Fruit fly (Drosophila melanogaster): ENCODE measurements around the gene Aef1.

The Aef1 gene

DNA sequence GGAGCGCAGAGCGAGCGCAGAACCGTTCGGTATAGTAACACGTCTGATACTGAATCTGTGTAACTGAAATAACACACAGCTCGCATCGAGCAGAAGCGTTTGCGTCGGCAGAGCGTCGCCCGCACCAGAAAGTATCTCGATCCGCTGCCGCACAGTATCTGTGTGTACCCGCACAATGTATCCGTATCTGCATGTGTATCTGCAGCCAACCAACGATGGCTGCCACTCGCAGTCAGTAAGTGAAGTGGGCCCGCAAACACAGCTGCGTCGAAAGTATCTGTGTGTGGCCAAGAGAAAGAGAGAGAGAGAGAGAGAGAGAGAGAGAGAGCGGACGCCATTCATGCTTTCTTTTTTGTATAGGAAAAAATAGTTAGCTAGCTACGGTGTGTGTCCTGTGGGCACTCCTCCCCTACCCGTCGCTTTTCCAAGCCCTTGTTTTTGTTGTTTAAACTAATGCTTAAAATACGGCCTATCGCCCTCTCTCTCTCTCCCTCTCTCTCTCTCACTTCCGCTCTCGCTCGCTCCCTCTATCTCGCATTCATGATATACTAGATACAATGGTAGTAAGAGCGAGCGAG lies 43.3 kb downstream of the Aef1 start, which contains the start of gene croc:
croc (minus strand) TSS at position 51 of the 578 bp plus-strand sequence.
- TF ChIP-seq CG8159 (tag; optimal IDR thresholded peaks at IDR 0.05) (no peak), rn (GFP tag; IDR thresholded peaks at IDR 0.05) (no peak), gl (tag; optimal IDR thresholded peaks at IDR 0.05) (no peak), EcR (GFP tag; optimal IDR thresholded peaks at IDR 0.05) (no peak), Snoo (tag; optimal IDR thresholded peaks at IDR 0.05) (no peak)

DNA sequence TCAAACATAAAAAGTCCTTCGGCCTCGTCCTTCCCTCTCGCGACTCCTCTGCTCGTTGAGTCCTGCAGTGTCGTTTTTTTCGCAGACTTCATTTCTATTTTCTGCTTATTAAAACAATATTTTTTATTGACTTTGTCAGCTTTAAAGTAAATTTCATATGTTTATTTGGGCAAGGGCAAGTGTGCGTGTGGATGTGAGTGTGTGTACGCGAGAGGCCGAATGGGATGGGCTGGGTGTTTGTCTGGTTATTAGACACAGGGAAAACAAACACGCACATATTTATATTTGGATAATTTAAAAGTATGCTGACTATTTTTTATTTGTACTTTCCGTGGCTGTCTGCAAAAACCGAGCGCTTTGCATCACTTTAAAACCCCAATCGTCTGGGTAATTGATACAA lies 44.6 kb downstream of the Aef1 start:
- no peak for TF ChIP-seq CG13204 (GFP tag; optimal IDR thresholded peaks at IDR 0.05)

DNA sequence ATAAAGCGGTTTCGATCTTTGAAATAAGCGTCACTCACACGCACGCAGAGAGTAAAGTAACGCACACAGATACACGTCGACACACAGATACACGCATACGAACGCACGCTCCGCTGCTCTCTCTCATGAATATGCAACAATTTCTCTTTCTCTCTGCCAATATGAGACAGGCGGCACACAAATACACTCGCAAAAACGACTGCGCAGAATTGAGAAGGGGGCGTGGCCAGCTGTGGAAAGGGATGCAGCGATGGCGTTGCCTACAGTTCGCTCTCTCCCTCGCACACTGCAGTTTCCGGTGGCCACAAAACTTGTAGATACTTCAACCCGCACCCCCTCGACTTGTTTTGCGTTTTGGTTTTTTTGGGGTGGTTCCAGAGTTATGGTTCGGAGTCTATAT lies 46.4 kb downstream of the Aef1 start:
- TF ChIP-seq CG17806 (tag; optimal IDR thresholded peaks at IDR 0.05): no peak
- peak; percentile 43 for TF ChIP-seq CG8301 (tag; optimal IDR thresholded peaks at IDR 0.05)
- no peak for TF ChIP-seq CG9948 (tag; optimal IDR thresholded peaks at IDR 0.05)
- peak; percentile 66; the same call in 1 of the 2 replicates for TF ChIP-seq CG32121 (GFP tag; IDR thresholded peaks at IDR 0.05)
- TF ChIP-seq CG12605 (GFP tag; IDR thresholded peaks at IDR 0.05): peak; percentile 68; the same call in 1 of the 2 replicates
- no peak for TF ChIP-seq CG8159 (tag; optimal IDR thresholded peaks at IDR 0.05)
- peak; percentile 87 for TF ChIP-seq Snoo (tag; optimal IDR thresholded peaks at IDR 0.05)
- peak; percentile 66 for TF ChIP-seq gl (tag; optimal IDR thresholded peaks at IDR 0.05)
- 0 out of 2 replicates have a peak, but pooled peaks have one; percentile 24 for TF ChIP-seq rn (GFP tag; IDR thresholded peaks at IDR 0.05)
- TF ChIP-seq CG4496 (GFP tag; IDR thresholded peaks at IDR 0.05): peak; percentile 92
- TF ChIP-seq D1 (tag; optimal IDR thresholded peaks at IDR 0.05): no peak
- TF ChIP-seq Ets98B (GFP tag; IDR thresholded peaks at IDR 0.05): peak; percentile 75
- peak; percentile 42 for TF ChIP-seq CG34367 (tag; optimal IDR thresholded peaks at IDR 0.05)
- peak; percentile 33 for TF ChIP-seq Pif1B (GFP tag; optimal IDR thresholded peaks at IDR 0.05)
- no peak for TF ChIP-seq CG13204 (GFP tag; optimal IDR thresholded peaks at IDR 0.05)
- peak; percentile 82 for TF ChIP-seq Pif1A (GFP tag; optimal IDR thresholded peaks at IDR 0.05)
- peak; percentile 70; the same call in 1 of the 3 replicates for TF ChIP-seq fd96Ca (GFP tag; IDR thresholded peaks at IDR 0.05)
- no peak for TF ChIP-seq CG15710 (tag; optimal IDR thresholded peaks at IDR 0.05)
- peak; percentile 48 for TF ChIP-seq CG14655 (GFP tag; optimal IDR thresholded peaks at IDR 0.05)
- no peak for TF ChIP-seq EcR (GFP tag; optimal IDR thresholded peaks at IDR 0.05)
- no peak for TF ChIP-seq CG10348 (GFP tag; IDR thresholded peaks at IDR 0.05)

DNA sequence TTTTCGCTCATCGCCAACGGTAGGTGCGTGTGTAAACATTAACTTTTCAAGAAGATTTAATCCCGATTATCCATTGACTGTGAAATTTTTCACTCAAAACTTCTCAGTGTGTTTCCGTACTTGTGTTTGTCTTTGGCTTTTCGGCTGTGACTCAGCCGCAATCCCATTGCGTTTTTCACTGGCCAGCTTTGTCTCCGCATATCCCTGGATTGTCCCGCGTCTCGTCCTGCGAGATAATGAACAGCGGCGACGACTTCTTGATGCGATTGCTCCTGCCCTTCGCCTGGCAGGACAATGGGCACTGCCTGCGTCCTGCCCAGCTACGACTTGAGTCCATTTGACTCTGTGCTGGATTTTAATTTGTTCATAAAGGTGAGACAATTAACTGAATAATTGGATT lies 48.9 kb downstream of the Aef1 start:
- no peak for TF ChIP-seq CG32121 (GFP tag; IDR thresholded peaks at IDR 0.05)
- TF ChIP-seq CG10348 (GFP tag; IDR thresholded peaks at IDR 0.05): no peak
- no peak for TF ChIP-seq EcR (GFP tag; optimal IDR thresholded peaks at IDR 0.05)

DNA sequence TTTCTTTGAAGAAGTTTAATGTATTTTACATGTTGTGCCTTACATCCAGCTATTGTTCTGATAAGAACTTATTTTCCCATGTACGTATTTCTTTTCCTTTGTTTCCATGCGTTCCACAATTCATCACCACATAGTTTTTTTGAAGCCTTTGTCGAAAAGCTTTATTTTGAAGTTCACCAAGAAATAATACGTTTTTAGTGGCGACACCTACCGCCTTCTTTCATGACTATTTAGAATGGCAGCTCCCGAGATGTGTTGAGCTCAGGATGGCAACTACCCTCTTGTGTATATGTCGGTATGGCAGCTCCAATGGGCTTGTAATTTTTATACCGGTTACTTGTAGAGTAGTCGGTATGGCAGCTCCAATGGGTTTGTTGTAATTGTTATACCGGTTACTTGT lies 50.6 kb downstream of the Aef1 start:
- no peak for TF ChIP-seq CG13204 (GFP tag; optimal IDR thresholded peaks at IDR 0.05)
- no peak for TF ChIP-seq EcR (GFP tag; optimal IDR thresholded peaks at IDR 0.05)
- no peak for TF ChIP-seq CG14655 (GFP tag; optimal IDR thresholded peaks at IDR 0.05)
- no peak for TF ChIP-seq CG34367 (tag; optimal IDR thresholded peaks at IDR 0.05)
- no peak for TF ChIP-seq CG32121 (GFP tag; IDR thresholded peaks at IDR 0.05)
- no peak for TF ChIP-seq CG17806 (tag; optimal IDR thresholded peaks at IDR 0.05)
- no peak for TF ChIP-seq CG10348 (GFP tag; IDR thresholded peaks at IDR 0.05)
- no peak for TF ChIP-seq Pif1B (GFP tag; optimal IDR thresholded peaks at IDR 0.05)
- TF ChIP-seq CG12605 (GFP tag; IDR thresholded peaks at IDR 0.05): no peak
- no peak for TF ChIP-seq gl (tag; optimal IDR thresholded peaks at IDR 0.05)
- no peak for TF ChIP-seq CG9948 (tag; optimal IDR thresholded peaks at IDR 0.05)
- TF ChIP-seq Ets98B (GFP tag; IDR thresholded peaks at IDR 0.05): no peak
- no peak for TF ChIP-seq fd96Ca (GFP tag; IDR thresholded peaks at IDR 0.05)
- TF ChIP-seq rn (GFP tag; IDR thresholded peaks at IDR 0.05): no peak
- no peak for TF ChIP-seq CG8159 (tag; optimal IDR thresholded peaks at IDR 0.05)
- TF ChIP-seq Pif1A (GFP tag; optimal IDR thresholded peaks at IDR 0.05): no peak

DNA sequence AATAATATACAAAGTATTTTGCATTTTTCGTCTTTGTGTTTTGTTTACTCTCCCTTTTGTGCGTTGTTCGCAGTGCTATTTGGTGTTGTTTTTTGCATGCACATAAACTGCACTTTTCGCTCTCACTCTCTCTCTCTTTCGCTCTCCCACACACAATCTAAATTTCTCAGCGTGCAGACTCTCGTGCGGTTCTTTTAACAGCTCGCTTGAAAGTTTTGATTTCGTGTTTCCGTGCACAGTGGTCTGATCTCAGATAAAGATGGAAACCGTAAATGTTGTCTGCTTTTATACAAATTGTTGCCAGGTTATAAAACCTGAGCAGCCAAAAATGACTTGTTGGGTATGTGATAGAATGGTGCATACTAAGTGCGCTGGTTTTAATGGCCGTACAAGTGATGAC lies 52.1 kb downstream of the Aef1 start:
- TF ChIP-seq Ets98B (GFP tag; IDR thresholded peaks at IDR 0.05) (peak; percentile 57; the same call in 1 of the 2 replicates), CG12605 (GFP tag; IDR thresholded peaks at IDR 0.05) (peak; percentile 75), CG4496 (GFP tag; IDR thresholded peaks at IDR 0.05) (peak; percentile 82)
